Worm (Caenorhabditis elegans) whole organism, L4 larva: ENCODE data around the gene cdr-7.

Experiments used
- ceh-28 ChIP-seq: fragments of 150-350 bp; optimal IDR thresholded peaks from 2 replicates; lab custom pipeline; 2014; ENCODE audit warnings: missing biosample characterization, missing genetic modification reagents, missing genetic modification characterization
- ces-1 ChIP-seq: fragments of 150-350 bp; sonication (generic microtip); optimal IDR thresholded peaks from 4 replicates; lab custom pipeline; 2014; ENCODE audit warnings: missing biosample characterization, missing genetic modification reagents, missing genetic modification characterization
- ztf-7 ChIP-seq: fragments of 150-350 bp; optimal IDR thresholded peaks from 2 replicates; lab custom pipeline; 2014; ENCODE audit warnings: missing biosample characterization, missing genetic modification characterization

ce11 chrV:12429039-12429438 is 17.1 kb upstream of the cdr-7 start, which contains the start of gene C54D10.5:
- TF ChIP-seq ceh-28 (tag; lab: Kevin White, UChicago), result no peak
- TF ChIP-seq ces-1, result no peak
- no peak for TF ChIP-seq ztf-7 (tag; lab: Kevin White, UChicago)
